Fruit fly (Drosophila melanogaster): Measurements from ENCODE around the gene Ufsp2.

- TF ChIP-seq CTCF (optimal IDR thresholded peaks at IDR 0.05): no peak
- TF ChIP-seq CG8478 (optimal IDR thresholded peaks at IDR 0.05): no peak
These were observed 33.7 kb downstream of the Ufsp2 start, which contains the start of gene CG7650 for dm6 chr3L:15610109-15610508.

All from S2 (cell line).